Worm (Caenorhabditis elegans) whole organism, early embryonic: Measurements from ENCODE around the gene sea-2.

Experiments used
- B0310.2 ChIP-seq: sonication (generic microtip); optimal IDR thresholded peaks from 2 replicates; lab custom pipeline; 2016; ENCODE audit warnings: mild to moderate bottlenecking, missing genetic modification characterization, missing compliant biosample characterization
- aly-1 ChIP-seq: sonication (generic microtip); optimal IDR thresholded peaks from 2 replicates; lab custom pipeline; 2016; ENCODE audit warnings: missing genetic modification characterization, missing compliant biosample characterization
- ama-1 ChIP-seq: fragments of 150-350 bp; optimal IDR thresholded peaks from 2 replicates; lab custom pipeline; 2014
- ceh-36 ChIP-seq: sonication (generic microtip); optimal IDR thresholded peaks from 2 replicates; lab custom pipeline; 2016; ENCODE audit warnings: missing genetic modification characterization, inconsistent platforms, missing compliant biosample characterization
- ets-7 ChIP-seq: sonication (generic microtip); optimal IDR thresholded peaks from 2 replicates; lab custom pipeline; 2016; ENCODE audit warnings: missing genotype, missing genetic modification characterization, missing compliant biosample characterization
- flt-1 ChIP-seq: fragments of 200-800 bp; sonication (Bioruptor generic); IDR thresholded peaks from 2 replicates; pipeline ENCODE4 v1.3.6; 2022; ENCODE audit warnings: missing genetic modification characterization, missing compliant biosample characterization
- hnd-1 ChIP-seq: sonication (generic microtip); optimal IDR thresholded peaks from 2 replicates; lab custom pipeline; 2016; ENCODE audit warnings: missing genetic modification characterization, missing compliant biosample characterization
- tbx-11 ChIP-seq: fragments of 200-800 bp; sonication (Bioruptor generic); IDR thresholded peaks from 2 replicates; pipeline ENCODE4 v1.3.6; 2022; ENCODE audit warnings: missing genetic modification characterization, missing compliant biosample characterization
- tra-4 ChIP-seq: sonication (generic microtip); optimal IDR thresholded peaks from 2 replicates; lab custom pipeline; 2017; ENCODE audit warnings: missing genetic modification characterization, missing compliant biosample characterization

DNA sequence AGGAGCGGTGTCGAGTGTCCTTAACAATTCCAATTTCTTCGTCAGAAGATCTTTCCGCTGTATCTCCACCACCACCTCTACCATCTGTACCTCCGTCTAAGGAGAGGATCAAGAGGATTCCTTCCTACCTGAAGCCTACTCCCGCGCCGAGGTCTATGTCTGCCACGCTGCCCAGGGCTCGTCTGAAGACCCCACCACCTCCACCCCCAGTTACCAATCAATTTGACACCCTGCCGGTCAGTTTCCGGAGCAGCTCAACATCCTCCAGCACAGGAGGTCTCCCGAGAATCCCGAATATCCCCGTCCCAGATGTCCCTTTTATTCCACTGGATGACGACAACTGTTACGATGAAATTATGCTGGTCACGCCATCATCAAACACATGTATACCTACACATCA lies 57.8 kb downstream of the sea-2 start:
- TF ChIP-seq aly-1 (tag; lab: Kevin White, UChicago) (no peak), ama-1 (lab: Kevin White, UChicago) (no peak), tra-4 (no peak), ets-7 (no peak), hnd-1 (tag; lab: Kevin White, UChicago) (no peak), flt-1 (GFP tag; lab: Robert Waterston, UW) (no peak), ceh-36 (tag; lab: Kevin White, UChicago) (no peak), B0310.2 (tag; lab: Kevin White, UChicago) (no peak), tbx-11 (GFP tag; lab: Robert Waterston, UW) (no peak)
